Fruit fly (Drosophila melanogaster): ENCODE measurements around the gene Sos.

The Sos gene

DNA sequence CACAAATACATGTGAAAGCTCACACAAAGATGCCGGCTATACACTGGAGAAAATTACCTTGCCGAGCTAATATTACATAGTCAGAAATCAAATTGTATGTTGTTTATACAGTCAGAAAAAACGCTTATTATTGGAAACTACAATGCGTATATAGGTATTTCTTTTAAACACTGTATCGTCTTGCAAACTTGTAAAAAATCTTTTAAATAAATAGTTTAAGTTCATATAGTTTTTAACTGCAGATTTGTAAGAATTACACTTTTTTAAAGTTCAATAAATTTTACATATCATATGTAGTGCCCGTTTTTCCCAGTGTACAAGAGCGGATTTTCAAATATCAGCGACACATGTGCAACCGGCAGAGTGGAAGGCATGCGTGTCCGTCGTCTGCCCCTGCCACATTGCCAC lies 26.1 kb downstream of the Sos start (continued):
- peak; percentile 67 for TF ChIP-seq CG33213 (GFP tag; optimal IDR thresholded peaks at IDR 0.05)
- peak; percentile 84 for TF ChIP-seq HLH3B (GFP tag; IDR thresholded peaks at IDR 0.05)
- TF ChIP-seq gem (tag; optimal IDR thresholded peaks at IDR 0.05) = peak; percentile 92
- no peak for TF ChIP-seq pita (GFP tag; optimal IDR thresholded peaks at IDR 0.05)
- peak; percentile 57 for TF ChIP-seq Side (GFP tag; optimal IDR thresholded peaks at IDR 0.05)
- peak; percentile 72 for TF ChIP-seq Six4 (GFP tag; optimal IDR thresholded peaks at IDR 0.05)
- peak; percentile 80 for TF ChIP-seq sisA (GFP tag; IDR thresholded peaks at IDR 0.05)
- no peak for TF ChIP-seq CG2129 (GFP tag; IDR thresholded peaks at IDR 0.05; ENCODE audit: partially characterized antibody)
- TF ChIP-seq tin (GFP tag; optimal IDR thresholded peaks at IDR 0.05) = peak; percentile 81
- peak; percentile 52 for TF ChIP-seq CG15011 (GFP tag; optimal IDR thresholded peaks at IDR 0.05)
- no peak for TF ChIP-seq pfk (GFP tag; optimal IDR thresholded peaks at IDR 0.05)
- peak; percentile 88 for TF ChIP-seq Oli (tag; optimal IDR thresholded peaks at IDR 0.05)
- TF ChIP-seq HmgD (GFP tag; optimal IDR thresholded peaks at IDR 0.05) = no peak
- TF ChIP-seq stwl (tag; optimal IDR thresholded peaks at IDR 0.05) = no peak
- TF ChIP-seq sima (GFP tag; optimal IDR thresholded peaks at IDR 0.05) = no peak
- TF ChIP-seq HLH4C (GFP tag; IDR thresholded peaks at IDR 0.05; ENCODE audit: partially characterized antibody) = no peak
- TF ChIP-seq CG1024 (GFP tag; IDR thresholded peaks at IDR 0.05) = peak; percentile 66; the same call in 1 of the 2 replicates
- TF ChIP-seq chm (GFP tag; IDR thresholded peaks at IDR 0.05) = peak; percentile 55; the same call in 1 of the 2 replicates
- peak; percentile 49 for TF ChIP-seq nom (GFP tag; optimal IDR thresholded peaks at IDR 0.05)
- no peak for TF ChIP-seq CG16813 (GFP tag; IDR thresholded peaks at IDR 0.05; ENCODE audit: partially characterized antibody)
- peak; percentile 69 for TF ChIP-seq trem (tag; optimal IDR thresholded peaks at IDR 0.05)
- TF ChIP-seq sd (tag; optimal IDR thresholded peaks at IDR 0.05) = peak; percentile 67
- no peak for TF ChIP-seq tll (GFP tag; optimal IDR thresholded peaks at IDR 0.05)
- TF ChIP-seq Antp (GFP tag; optimal IDR thresholded peaks at IDR 0.05) = peak; percentile 65
- TF ChIP-seq CG3407 (GFP tag; optimal IDR thresholded peaks at IDR 0.05) = peak; percentile 66
- peak in 1 of 2 experiments; percentile 17 for TF ChIP-seq crp (GFP tag; optimal IDR thresholded peaks at IDR 0.05)
- TF ChIP-seq Aef1 (GFP tag; IDR thresholded peaks at IDR 0.05) = peak; percentile 74
- TF ChIP-seq pros (GFP tag; optimal IDR thresholded peaks at IDR 0.05) = no peak
- 0 out of 2 replicates have a peak, but pooled peaks have one; percentile 41 for TF ChIP-seq MBD-R2 (GFP tag; IDR thresholded peaks at IDR 0.05)
- TF ChIP-seq ash1 (GFP tag; optimal IDR thresholded peaks at IDR 0.05) = no peak
- TF ChIP-seq CG13424 (tag; optimal IDR thresholded peaks at IDR 0.05) = peak; percentile 83
- TF ChIP-seq oc (tag; optimal IDR thresholded peaks at IDR 0.05) = peak; percentile 87
- TF ChIP-seq CG8478 (optimal IDR thresholded peaks at IDR 0.05) = no peak
- TF ChIP-seq trh (GFP tag; optimal IDR thresholded peaks at IDR 0.05) = peak; percentile 56
- TF ChIP-seq Chrac-16 (GFP tag; optimal IDR thresholded peaks at IDR 0.05) = peak; percentile 67
- peak; percentile 39 for TF ChIP-seq dm (GFP tag; optimal IDR thresholded peaks at IDR 0.05)
- TF ChIP-seq CG7271 (tag; optimal IDR thresholded peaks at IDR 0.05) = no peak
- TF ChIP-seq danr (GFP tag; IDR thresholded peaks at IDR 0.05) = peak; percentile 74
- peak; percentile 60 for TF ChIP-seq zen (tag; optimal IDR thresholded peaks at IDR 0.05)
- peak; percentile 85 for TF ChIP-seq Ada2b (GFP tag; IDR thresholded peaks at IDR 0.05)
- TF ChIP-seq Xbp1 (GFP tag; optimal IDR thresholded peaks at IDR 0.05) = peak; percentile 90
- TF ChIP-seq Awh (GFP tag; IDR thresholded peaks at IDR 0.05) = peak; percentile 45; the same call in 1 of the 2 replicates
- no peak for TF ChIP-seq CG11247 (GFP tag; IDR thresholded peaks at IDR 0.05)
- 0 out of 3 replicates have a peak, but pooled peaks have one; percentile 37 for TF ChIP-seq zfh1 (GFP tag; IDR thresholded peaks at IDR 0.05)
- TF ChIP-seq CG2199 (GFP tag; IDR thresholded peaks at IDR 0.05) = peak; percentile 74; the same call in 1 of the 3 replicates
- TF ChIP-seq lola (GFP tag; optimal IDR thresholded peaks at IDR 0.05) = peak in 1 of 3 experiments; percentile 79
- TF ChIP-seq CG4328 (GFP tag; optimal IDR thresholded peaks at IDR 0.05) = peak; percentile 43
- TF ChIP-seq vfl (GFP tag; optimal IDR thresholded peaks at IDR 0.05) = peak; percentile 13
- no peak for TF ChIP-seq Bgb (GFP tag; IDR thresholded peaks at IDR 0.05; ENCODE audit: partially characterized antibody)
- peak; percentile 60 for TF ChIP-seq Hr3 (GFP tag; optimal IDR thresholded peaks at IDR 0.05)
